Worm (Caenorhabditis elegans) whole organism, late embryonic: ENCODE measurements around the gene snpc-1.3.

Experiments used
- C38D4.7 ChIP-seq: fragments of 200-800 bp; sonication (Bioruptor generic); optimal IDR thresholded peaks from 2 replicates; lab custom pipeline; 2018; ENCODE audit warnings: mild to moderate bottlenecking, missing genetic modification characterization, moderate library complexity, missing compliant biosample characterization
- ahr-1 ChIP-seq: sonication (generic microtip); optimal IDR thresholded peaks from 2 replicates; lab custom pipeline; 2016; ENCODE audit warnings: missing genetic modification characterization, missing compliant biosample characterization
- ceh-14 ChIP-seq: sonication (generic microtip); optimal IDR thresholded peaks from 2 replicates; lab custom pipeline; 2016; ENCODE audit warnings: missing genotype, missing genetic modification characterization, missing compliant biosample characterization
- ceh-6 ChIP-seq: fragments of 200-800 bp; sonication (Bioruptor generic); optimal IDR thresholded peaks from 2 replicates; lab custom pipeline; 2018; ENCODE audit warnings: mild to moderate bottlenecking, missing genetic modification characterization, missing compliant biosample characterization
- dve-1 ChIP-seq: sonication (generic microtip); optimal IDR thresholded peaks from 2 replicates; lab custom pipeline; 2017; ENCODE audit warnings: antibody characterized with exemption, mild to moderate bottlenecking, missing genetic modification characterization, missing compliant biosample characterization
- elt-2 ChIP-seq: sonication (generic microtip); optimal IDR thresholded peaks from 2 replicates; lab custom pipeline; 2016; ENCODE audit warnings: missing genetic modification reagents, missing genetic modification characterization, missing compliant biosample characterization
- hlh-30 ChIP-seq: sonication (generic microtip); optimal IDR thresholded peaks from 2 replicates; lab custom pipeline; 2017; ENCODE audit warnings: antibody characterized with exemption, missing genetic modification characterization, missing compliant biosample characterization; ENCODE audit not compliant: insufficient read depth
- nhr-232 ChIP-seq: sonication (generic microtip); optimal IDR thresholded peaks from 2 replicates; lab custom pipeline; 2016; ENCODE audit warnings: missing genetic modification characterization, missing compliant biosample characterization
- pax-1 ChIP-seq: fragments of 150-350 bp; optimal IDR thresholded peaks from 2 replicates; lab custom pipeline; 2014; ENCODE audit warnings: missing biosample characterization, missing genetic modification characterization
- pqm-1 ChIP-seq: sonication (generic microtip); optimal IDR thresholded peaks from 2 replicates; lab custom pipeline; 2016; ENCODE audit warnings: missing genetic modification characterization, missing compliant biosample characterization
- tbx-2 ChIP-seq: sonication (generic microtip); optimal IDR thresholded peaks from 2 replicates; lab custom pipeline; 2016; ENCODE audit warnings: missing genetic modification characterization, missing compliant biosample characterization

DNA sequence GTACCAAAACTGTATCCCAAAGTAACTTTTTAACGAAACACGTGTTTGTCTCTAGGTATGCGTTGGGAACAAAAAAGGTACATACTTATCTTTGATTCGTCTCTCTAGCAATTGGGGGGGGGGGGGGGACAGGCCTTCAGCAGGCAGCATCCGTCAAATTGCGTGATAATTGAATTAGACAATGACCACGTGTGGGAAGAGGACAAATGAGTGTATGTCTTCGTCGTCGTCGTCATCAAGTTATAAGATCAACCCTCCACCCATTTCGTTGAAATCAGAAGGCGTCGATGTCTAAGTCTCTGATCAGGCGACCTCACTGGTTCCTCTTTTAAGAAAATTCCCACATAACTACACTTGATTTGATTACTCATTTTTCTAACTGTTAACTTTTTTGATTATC, 28.3 kb downstream of the snpc-1.3 start, which contains the start of gene F08F3.4:
- TF ChIP-seq ceh-14 (tag; lab: Kevin White, UChicago) (no peak), dve-1 (tag; lab: Kevin White, UChicago) (no peak), tbx-2 (tag; lab: Kevin White, UChicago) (no peak), ceh-6 (GFP tag; lab: Kevin White, UChicago) (no peak), C38D4.7 (GFP tag; lab: Kevin White, UChicago) (no peak), ahr-1 (tag; lab: Kevin White, UChicago) (no peak), pax-1 (tag; lab: Kevin White, UChicago) (no peak), elt-2 (tag; lab: Kevin White, UChicago) (no peak), hlh-30 (no peak), pqm-1 (tag; lab: Kevin White, UChicago) (no peak), nhr-232 (no peak)
